Fruit fly (Drosophila melanogaster): ENCODE data around the gene CG31140.

The CG31140 gene

DNA sequence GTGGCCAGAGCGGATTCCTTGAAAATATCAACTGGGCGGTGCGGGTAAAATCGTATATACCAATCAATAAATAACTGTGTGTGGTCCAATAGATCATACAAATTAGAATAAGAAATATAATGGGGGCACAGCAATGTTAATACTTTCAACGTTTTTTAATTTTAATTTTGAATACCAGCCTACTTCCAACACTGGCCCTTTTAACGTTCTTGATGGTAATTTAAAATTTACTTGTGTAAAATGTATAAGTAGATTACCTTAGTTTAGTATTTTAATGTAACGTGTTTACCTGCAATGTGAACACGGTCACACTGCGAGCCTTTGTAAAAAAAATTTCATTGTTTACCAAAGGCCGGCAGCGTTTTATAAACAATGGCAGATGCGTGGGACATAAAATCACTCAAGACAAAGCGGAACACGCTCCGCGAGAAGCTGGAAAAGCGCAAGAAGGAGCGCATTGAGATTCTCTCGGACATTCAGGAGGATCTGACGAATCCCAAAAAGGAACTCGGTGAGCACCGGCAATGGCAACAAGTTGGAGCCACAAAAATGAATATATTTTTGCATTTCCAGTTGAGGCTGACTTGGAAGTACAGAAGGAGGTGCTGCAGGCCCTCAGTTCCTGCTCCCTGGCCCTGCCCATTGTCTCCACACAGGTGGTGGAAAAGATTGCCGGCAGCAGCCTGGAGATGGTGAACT lies 69.0 kb downstream of the CG31140 start, which contains the start of the genes KrT95D and Mettl3 (continued):
- TF ChIP-seq Hr38 (GFP tag; optimal IDR thresholded peaks at IDR 0.05) = no peak
- TF ChIP-seq fkh (GFP tag; optimal IDR thresholded peaks at IDR 0.05) = peak; percentile 98
- no peak for TF ChIP-seq Ets96B (tag; optimal IDR thresholded peaks at IDR 0.05)
- TF ChIP-seq CG6792 (GFP tag; optimal IDR thresholded peaks at IDR 0.05) = no peak
- no peak for TF ChIP-seq Blimp-1 (GFP tag; optimal IDR thresholded peaks at IDR 0.05)
- no peak for TF ChIP-seq dsx (GFP tag; optimal IDR thresholded peaks at IDR 0.05; ENCODE audit: poor library complexity, severe bottlenecking)
- TF ChIP-seq Eip93F (GFP tag; optimal IDR thresholded peaks at IDR 0.05) = no peak
- no peak for TF ChIP-seq esn (GFP tag; optimal IDR thresholded peaks at IDR 0.05)
- TF ChIP-seq CG15336 (GFP tag; IDR thresholded peaks at IDR 0.05) = no peak
- TF ChIP-seq CG34406 (GFP tag; optimal IDR thresholded peaks at IDR 0.05) = no peak
- no peak for TF ChIP-seq acj6 (GFP tag; optimal IDR thresholded peaks at IDR 0.05)
- peak; percentile 3 for TF ChIP-seq cyc (GFP tag; optimal IDR thresholded peaks at IDR 0.05)
- TF ChIP-seq CG6276 (GFP tag; optimal IDR thresholded peaks at IDR 0.05) = no peak
- no peak for TF ChIP-seq CG8632 (GFP tag; optimal IDR thresholded peaks at IDR 0.05)
- no peak for TF ChIP-seq ss (GFP tag; optimal IDR thresholded peaks at IDR 0.05)
- peak; percentile 11 for TF ChIP-seq Hr39 (GFP tag; optimal IDR thresholded peaks at IDR 0.05)
